Fruit fly (Drosophila melanogaster): ENCODE data around the gene CG2246.
A peak's percentile ranks its signal among the peaks of the same experiment; 100 is the strongest.

Gene CG2246

DNA sequence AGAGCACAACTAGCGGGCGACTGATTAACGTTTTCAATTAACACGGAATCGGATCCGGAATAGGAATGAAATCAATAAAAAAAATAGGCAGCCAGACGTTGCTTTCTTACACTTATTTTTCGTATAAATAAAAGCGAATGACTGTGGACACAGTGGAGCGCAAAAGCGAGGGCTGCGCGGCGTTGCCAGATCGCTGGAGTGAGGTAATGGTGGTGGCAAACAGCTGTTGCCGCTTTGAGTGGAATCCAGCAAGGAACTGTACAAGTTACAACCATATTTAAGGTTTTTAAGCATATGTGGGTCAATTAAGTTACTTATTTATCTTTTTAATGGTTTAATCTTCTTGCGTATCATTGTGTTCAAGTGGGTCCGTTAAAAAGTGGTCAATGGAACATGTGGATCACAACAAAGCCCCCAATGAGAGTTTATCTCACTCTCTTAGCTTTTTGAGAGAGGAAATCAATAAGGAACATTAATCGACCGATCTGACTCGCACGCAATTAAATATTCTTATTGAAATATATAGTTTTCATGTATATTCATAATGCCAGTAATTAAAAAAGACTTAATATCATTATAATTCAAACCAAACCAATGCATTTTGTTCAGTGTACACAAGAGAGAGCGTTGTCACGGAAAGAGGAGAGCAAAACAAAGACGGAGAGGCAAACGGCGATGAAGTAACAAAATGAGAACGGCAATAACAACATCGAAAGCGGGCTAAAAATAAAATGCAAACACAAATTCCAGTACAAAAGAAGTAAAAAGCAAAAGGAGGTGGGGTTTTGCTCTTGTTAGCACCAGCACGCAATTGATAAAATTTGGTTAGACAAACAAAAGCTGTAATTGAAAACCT is 907 bp downstream of the CG2246 start (continued):
- TF ChIP-seq CG12391 (tag; optimal IDR thresholded peaks at IDR 0.05) (peak; percentile 92), Dbx (GFP tag; IDR thresholded peaks at IDR 0.05) (peak; percentile 92), fd102C (GFP tag; optimal IDR thresholded peaks at IDR 0.05) (peak; percentile 56), CG8281 (tag; optimal IDR thresholded peaks at IDR 0.05) (peak; percentile 63), BEAF-32 (GFP tag; optimal IDR thresholded peaks at IDR 0.05) (peak; percentile 26), sisA (GFP tag; IDR thresholded peaks at IDR 0.05) (peak; percentile 89), CG17361 (GFP tag; IDR thresholded peaks at IDR 0.05) (peak; percentile 89), ac (GFP tag; optimal IDR thresholded peaks at IDR 0.05) (peak; percentile 61), pb (GFP tag; optimal IDR thresholded peaks at IDR 0.05) (peak; percentile 74), CG10321 (GFP tag; IDR thresholded peaks at IDR 0.05) (peak; percentile 64), CG32532 (GFP tag; IDR thresholded peaks at IDR 0.05) (peak; percentile 96), HmgZ (tag; optimal IDR thresholded peaks at IDR 0.05) (peak; percentile 86), ham (GFP tag; IDR thresholded peaks at IDR 0.05) (peak; percentile 67; the same call in 1 of the 2 replicates), ranshi (GFP tag; IDR thresholded peaks at IDR 0.05) (peak; percentile 93), maf-S (GFP tag; optimal IDR thresholded peaks at IDR 0.05) (peak; percentile 84), insv (GFP tag; optimal IDR thresholded peaks at IDR 0.05) (peak in 1 of 2 experiments; percentile 21), CG7786 (GFP tag; optimal IDR thresholded peaks at IDR 0.05) (peak; percentile 87), nau (GFP tag; optimal IDR thresholded peaks at IDR 0.05) (peak; percentile 87), CG1792 (GFP tag; optimal IDR thresholded peaks at IDR 0.05) (peak; percentile 82), Sry-β (GFP tag; optimal IDR thresholded peaks at IDR 0.05) (peak; percentile 21), CG15479 (GFP tag; optimal IDR thresholded peaks at IDR 0.05) (no peak), CG34224 (GFP tag; IDR thresholded peaks at IDR 0.05; ENCODE audit: partially characterized antibody) (no peak; the same call in 2 of the 3 replicates), CG5245 (GFP tag; optimal IDR thresholded peaks at IDR 0.05) (peak; percentile 90), fd96Cb (tag; optimal IDR thresholded peaks at IDR 0.05) (peak; percentile 86), Ptx1 (GFP tag; IDR thresholded peaks at IDR 0.05) (peak; percentile 91), trem (tag; optimal IDR thresholded peaks at IDR 0.05) (peak; percentile 77), btn (GFP tag; optimal IDR thresholded peaks at IDR 0.05) (peak; percentile 58), CG3163 (GFP tag; optimal IDR thresholded peaks at IDR 0.05) (peak; percentile 79), CG4854 (GFP tag; optimal IDR thresholded peaks at IDR 0.05) (peak; percentile 91), toy (GFP tag; IDR thresholded peaks at IDR 0.05) (peak; percentile 87), Side (GFP tag; optimal IDR thresholded peaks at IDR 0.05) (peak; percentile 89), Hr78 (GFP tag; optimal IDR thresholded peaks at IDR 0.05) (peak in 1 of 2 experiments; percentile 55), CG7963 (GFP tag; IDR thresholded peaks at IDR 0.05; ENCODE audit: partially characterized antibody) (no peak), CG10274 (GFP tag; optimal IDR thresholded peaks at IDR 0.05) (peak; percentile 67), CG10959 (GFP tag; IDR thresholded peaks at IDR 0.05) (peak; percentile 81), ato (GFP tag; IDR thresholded peaks at IDR 0.05; ENCODE audit: partially characterized antibody) (no peak), HHEX (GFP tag; optimal IDR thresholded peaks at IDR 0.05) (peak; percentile 91), CG12236 (GFP tag; optimal IDR thresholded peaks at IDR 0.05) (peak; percentile 74), CG4404 (GFP tag; IDR thresholded peaks at IDR 0.05) (peak; percentile 51), D (optimal IDR thresholded peaks at IDR 0.05) (no peak), D (GFP tag; optimal IDR thresholded peaks at IDR 0.05) (peak; percentile 88), Poxn (GFP tag; IDR thresholded peaks at IDR 0.05) (peak; percentile 77), CG8388 (GFP tag; optimal IDR thresholded peaks at IDR 0.05) (peak; percentile 93), scrt (GFP tag; optimal IDR thresholded peaks at IDR 0.05) (peak; percentile 86), CG12104 (GFP tag; optimal IDR thresholded peaks at IDR 0.05) (peak; percentile 92), CG7928 (GFP tag; optimal IDR thresholded peaks at IDR 0.05) (peak; percentile 56), stwl (tag; optimal IDR thresholded peaks at IDR 0.05) (peak; percentile 25), CG5180 (GFP tag; optimal IDR thresholded peaks at IDR 0.05) (peak; percentile 70)

Measured in whole organism, embryonic.